Fruit fly (Drosophila melanogaster) whole organism, prepupa: ENCODE measurements around the gene Pdhb.

Experiments
- Blimp-1 ChIP-seq: fragments of 200-800 bp; sonication (Bioruptor generic); optimal IDR thresholded peaks from 3 replicates; lab custom pipeline; 2017; ENCODE audit warnings: missing biosample characterization, missing genetic modification characterization, mild to moderate bottlenecking, moderate library complexity, missing genetic modification reagents
- CG10631 ChIP-seq: fragments of 200-800 bp; sonication (Bioruptor generic); optimal IDR thresholded peaks from 2 replicates; lab custom pipeline; 2016; ENCODE audit warnings: missing biosample characterization, missing genetic modification characterization
- CG10669 ChIP-seq: fragments of 200-800 bp; sonication (Bioruptor generic); optimal IDR thresholded peaks from 3 replicates; lab custom pipeline; 2018; ENCODE audit warnings: missing biosample characterization, mild to moderate bottlenecking, missing genetic modification characterization, moderate library complexity
- CG11294 ChIP-seq: fragments of 200-800 bp; sonication (Bioruptor generic); IDR thresholded peaks from 2 replicates; pipeline ENCODE4 v1.3.6; 2022; ENCODE audit warnings: missing biosample characterization, missing genetic modification characterization
- CG15336 ChIP-seq: fragments of 200-800 bp; sonication (Bioruptor generic); IDR thresholded peaks from 2 replicates; pipeline ENCODE4 v1.3.6; 2022; ENCODE audit warnings: missing biosample characterization, missing genetic modification characterization
- CG16779 ChIP-seq: fragments of 200-800 bp; sonication (Bioruptor generic); optimal IDR thresholded peaks from 3 replicates; lab custom pipeline; 2017; ENCODE audit warnings: missing biosample characterization, mild to moderate bottlenecking, missing genetic modification characterization
- CG3032 ChIP-seq: fragments of 200-800 bp; optimal IDR thresholded peaks from 2 replicates; lab custom pipeline; 2019; ENCODE audit warnings: missing biosample characterization, mild to moderate bottlenecking, missing genetic modification characterization, moderate library complexity
- CG31627 ChIP-seq: fragments of 200-800 bp; sonication (Bioruptor generic); optimal IDR thresholded peaks from 3 replicates; lab custom pipeline; 2016; ENCODE audit warnings: missing biosample characterization, missing genetic modification characterization
- CG32006 ChIP-seq: fragments of 200-800 bp; sonication (Bioruptor generic); optimal IDR thresholded peaks from 3 replicates; lab custom pipeline; 2017; ENCODE audit warnings: missing biosample characterization, mild to moderate bottlenecking, missing genetic modification characterization
- CG34406 ChIP-seq: fragments of 200-800 bp; sonication (Bioruptor generic); optimal IDR thresholded peaks from 3 replicates; lab custom pipeline; 2016; ENCODE audit warnings: missing biosample characterization, missing genetic modification characterization
- CG3919 ChIP-seq: fragments of 200-800 bp; sonication (Bioruptor generic); optimal IDR thresholded peaks from 3 replicates; lab custom pipeline; 2016; ENCODE audit warnings: missing biosample characterization, missing genetic modification characterization
- CG4318 ChIP-seq: fragments of 200-800 bp; sonication (Bioruptor generic); optimal IDR thresholded peaks from 3 replicates; lab custom pipeline; 2017; ENCODE audit warnings: missing biosample characterization, mild to moderate bottlenecking, missing genetic modification characterization
- CG6163 ChIP-seq: fragments of 200-800 bp; sonication (Bioruptor generic); IDR thresholded peaks from 3 replicates; pipeline ENCODE4 v1.3.6; 2022; ENCODE audit warnings: missing biosample characterization, missing genetic modification characterization
- CG6276 ChIP-seq: fragments of 200-800 bp; sonication (Bioruptor generic); optimal IDR thresholded peaks from 2 replicates; lab custom pipeline; 2017; ENCODE audit warnings: missing biosample characterization, mild to moderate bottlenecking, missing genetic modification characterization
- CG6808 ChIP-seq: fragments of 200-800 bp; sonication (Bioruptor generic); optimal IDR thresholded peaks from 3 replicates; lab custom pipeline; 2017; ENCODE audit warnings: missing biosample characterization, missing genetic modification characterization, mild to moderate bottlenecking, moderate library complexity, missing genetic modification reagents
- CG6854 ChIP-seq: fragments of 200-800 bp; sonication (Bioruptor generic); optimal IDR thresholded peaks from 2 replicates; lab custom pipeline; 2017; ENCODE audit warnings: missing biosample characterization, mild to moderate bottlenecking, missing genetic modification characterization
- CG8319 ChIP-seq: fragments of 200-800 bp; sonication (Bioruptor generic); optimal IDR thresholded peaks from 3 replicates; lab custom pipeline; 2016; ENCODE audit warnings: missing biosample characterization, missing genetic modification characterization
- CG9139 ChIP-seq: fragments of 200-800 bp; sonication (Bioruptor generic); optimal IDR thresholded peaks from 3 replicates; lab custom pipeline; 2017; ENCODE audit warnings: missing biosample characterization, mild to moderate bottlenecking, missing genetic modification characterization
- Eip78C ChIP-seq: fragments of 200-800 bp; sonication (Bioruptor generic); peaks from one replicate; lab custom pipeline; 2016; ENCODE audit warnings: missing biosample characterization, missing genetic modification characterization
- Ets96B ChIP-seq: fragments of 200-800 bp; optimal IDR thresholded peaks from 2 replicates; lab custom pipeline; 2019; ENCODE audit warnings: missing biosample characterization, mild to moderate bottlenecking, missing genetic modification characterization, moderate library complexity
- Gug ChIP-seq: fragments of 200-800 bp; sonication (Bioruptor generic); IDR thresholded peaks from 2 replicates; pipeline ENCODE4 v1.3.6; 2022; ENCODE audit warnings: missing biosample characterization, missing genetic modification characterization
- Hr38 ChIP-seq: sonication (Bioruptor generic); optimal IDR thresholded peaks from 2 replicates; lab custom pipeline; 2016; ENCODE audit warnings: missing biosample characterization, missing genetic modification characterization
- Hr39 ChIP-seq: fragments of 200-800 bp; sonication (Bioruptor generic); optimal IDR thresholded peaks from 2 replicates; lab custom pipeline; 2016; ENCODE audit warnings: missing biosample characterization, missing genetic modification characterization
- Hr4 ChIP-seq: fragments of 200-800 bp; sonication (Bioruptor generic); optimal IDR thresholded peaks from 3 replicates; lab custom pipeline; 2016; ENCODE audit warnings: missing biosample characterization, missing genetic modification characterization
- Lpt ChIP-seq: fragments of 200-800 bp; sonication (Bioruptor generic); optimal IDR thresholded peaks from 3 replicates; lab custom pipeline; 2016; ENCODE audit warnings: missing biosample characterization, missing genetic modification characterization
- Met ChIP-seq: fragments of 200-800 bp; sonication (Bioruptor generic); optimal IDR thresholded peaks from 3 replicates; lab custom pipeline; 2016; ENCODE audit warnings: missing biosample characterization, missing genetic modification characterization
- OdsH ChIP-seq: fragments of 200-800 bp; sonication (Bioruptor generic); optimal IDR thresholded peaks from 3 replicates; lab custom pipeline; 2016; ENCODE audit warnings: missing biosample characterization, missing genetic modification characterization
- Sox102F ChIP-seq: fragments of 200-800 bp; sonication (Bioruptor generic); optimal IDR thresholded peaks from 2 replicates; lab custom pipeline; 2016; ENCODE audit warnings: missing biosample characterization, mild to moderate bottlenecking, missing genetic modification characterization
- Sox14 ChIP-seq: fragments of 200-800 bp; sonication (Bioruptor generic); optimal IDR thresholded peaks from 3 replicates; lab custom pipeline; 2016; ENCODE audit warnings: missing biosample characterization, missing genetic modification characterization
- Sox15 ChIP-seq: fragments of 200-800 bp; sonication (Bioruptor generic); optimal IDR thresholded peaks from 3 replicates; lab custom pipeline; 2016; ENCODE audit warnings: missing biosample characterization, missing genetic modification characterization
- achi ChIP-seq: fragments of 200-800 bp; sonication (Bioruptor generic); optimal IDR thresholded peaks from 3 replicates; lab custom pipeline; 2016; ENCODE audit warnings: missing biosample characterization, missing genetic modification characterization
- acj6 ChIP-seq: fragments of 200-800 bp; sonication (Bioruptor generic); optimal IDR thresholded peaks from 3 replicates; lab custom pipeline; 2016; ENCODE audit warnings: missing biosample characterization, missing genetic modification characterization
- cyc ChIP-seq: fragments of 200-800 bp; sonication (Bioruptor generic); optimal IDR thresholded peaks from 3 replicates; lab custom pipeline; 2016; ENCODE audit warnings: missing biosample characterization, missing genetic modification characterization
- dsx ChIP-seq: fragments of 200-800 bp; optimal IDR thresholded peaks from 3 replicates; lab custom pipeline; 2019; ENCODE audit warnings: missing biosample characterization, mild to moderate bottlenecking, missing genetic modification characterization, moderate library complexity; ENCODE audit not compliant: poor library complexity, severe bottlenecking
- eg ChIP-seq: fragments of 200-800 bp; sonication (Bioruptor generic); IDR thresholded peaks from 3 replicates; pipeline ENCODE4 v1.3.6; 2022; ENCODE audit warnings: missing biosample characterization, missing genetic modification characterization
- esn ChIP-seq: fragments of 200-800 bp; sonication (Bioruptor generic); optimal IDR thresholded peaks from 2 replicates; lab custom pipeline; 2016; ENCODE audit warnings: missing biosample characterization, mild to moderate bottlenecking, missing genetic modification characterization, moderate library complexity
- fd59A ChIP-seq: fragments of 200-800 bp; sonication (Bioruptor generic); optimal IDR thresholded peaks from 2 replicates; lab custom pipeline; 2017; ENCODE audit warnings: missing biosample characterization, mild to moderate bottlenecking, missing genetic modification characterization, missing genetic modification reagents
- fd85E ChIP-seq: fragments of 200-800 bp; sonication (Bioruptor generic); optimal IDR thresholded peaks from 3 replicates; lab custom pipeline; 2016; ENCODE audit warnings: missing biosample characterization, missing genetic modification characterization
- lz ChIP-seq: fragments of 200-800 bp; sonication (Bioruptor generic); optimal IDR thresholded peaks from 3 replicates; lab custom pipeline; 2016; ENCODE audit warnings: missing biosample characterization, missing genetic modification characterization
- net ChIP-seq: fragments of 200-800 bp; sonication (Bioruptor generic); optimal IDR thresholded peaks from 3 replicates; lab custom pipeline; 2016; ENCODE audit warnings: missing biosample characterization, missing genetic modification characterization
- salr ChIP-seq, 2 experiments: fragments of 200-800 bp; sonication (Bioruptor generic); optimal IDR thresholded peaks; 3 replicates each; lab custom pipeline; 2016 to 2018; ENCODE audit warnings: missing biosample characterization in 2 of 2, missing genetic modification characterization in 2 of 2, mild to moderate bottlenecking in 1 of 2
- spab ChIP-seq: fragments of 200-800 bp; sonication (Bioruptor generic); optimal IDR thresholded peaks from 2 replicates; lab custom pipeline; 2017; ENCODE audit warnings: missing biosample characterization, mild to moderate bottlenecking, missing genetic modification characterization, missing genetic modification reagents
- ss ChIP-seq, 2 experiments: fragments of 200-800 bp; sonication (Bioruptor generic); optimal IDR thresholded peaks; 2 replicates in 1 of 2; 3 replicates in 1 of 2; lab custom pipeline; 2017 to 2018; ENCODE audit warnings: mild to moderate bottlenecking in 2 of 2, missing biosample characterization in 2 of 2, missing genetic modification characterization in 2 of 2, moderate library complexity in 1 of 2
- svp ChIP-seq: fragments of 200-800 bp; sonication (Bioruptor generic); peaks from one replicate; lab custom pipeline; 2016; ENCODE audit warnings: missing biosample characterization, missing genetic modification characterization
- topi ChIP-seq: fragments of 200-800 bp; sonication (Bioruptor generic); optimal IDR thresholded peaks from 3 replicates; lab custom pipeline; 2016; ENCODE audit warnings: missing biosample characterization, missing genetic modification characterization
- vri ChIP-seq: fragments of 200-800 bp; sonication (Bioruptor generic); optimal IDR thresholded peaks from 3 replicates; lab custom pipeline; 2016; ENCODE audit warnings: missing biosample characterization, mild to moderate bottlenecking, missing genetic modification characterization

Pdhb gene

DNA sequence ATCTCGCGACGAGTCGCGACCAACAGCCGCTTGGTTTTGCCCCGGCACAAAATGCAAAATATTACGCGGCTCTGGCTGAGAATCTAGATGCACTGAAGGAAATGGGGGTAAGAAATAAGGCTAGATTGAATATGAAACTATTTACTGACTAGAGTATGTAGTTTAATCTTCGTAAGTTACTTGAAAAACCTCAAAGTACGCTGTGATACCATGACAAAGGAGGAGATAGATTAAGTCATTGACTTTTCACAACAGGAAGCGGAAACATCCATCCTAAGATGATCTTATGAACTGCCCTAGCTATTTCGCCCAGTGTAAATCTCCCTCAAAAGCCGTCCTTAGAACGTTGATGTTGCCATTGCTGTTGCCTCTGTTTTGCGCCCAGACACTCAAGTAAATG is 18.7 kb upstream of the Pdhb start (continued):
- TF ChIP-seq acj6 (GFP tag; lab: Kevin White, UChicago): peak; percentile 47
- TF ChIP-seq CG10669 (GFP tag; lab: Kevin White, UChicago): peak; percentile 71
- TF ChIP-seq Gug (GFP tag; lab: Robert Waterston, UW): 0 out of 2 replicates have a peak, but pooled peaks have one; percentile 37
- TF ChIP-seq Sox102F: no peak
- TF ChIP-seq CG31627 (GFP tag; lab: Kevin White, UChicago): peak; percentile 6
- peak; percentile 71 for TF ChIP-seq spab
- peak; percentile 39 to 43 for TF ChIP-seq ss (GFP tag; optimal IDR thresholded peaks at IDR 0.05; lab: Kevin White, UChicago)
- TF ChIP-seq CG6808 (GFP tag; lab: Kevin White, UChicago): peak; percentile 72
- peak; percentile 46; the same call in 1 of the 2 replicates for TF ChIP-seq CG11294 (GFP tag; lab: Robert Waterston, UW)
- peak; percentile 47 for TF ChIP-seq CG16779 (tag; lab: Kevin White, UChicago)
- TF ChIP-seq dsx (GFP tag; lab: Kevin White, UChicago): peak; percentile 59
- TF ChIP-seq Hr4 (GFP tag; lab: Kevin White, UChicago): no peak

dm6 chr3R:29095525-29095924 is 17.3 kb upstream of the Pdhb start:
- TF ChIP-seq CG16779 (tag; lab: Kevin White, UChicago): no peak
- TF ChIP-seq acj6 (GFP tag; lab: Kevin White, UChicago): no peak
- TF ChIP-seq CG6854 (GFP tag; lab: Kevin White, UChicago): peak; percentile 5

- TF ChIP-seq CG6276 (no peak), CG6163 (peak; percentile 91), CG3919 (GFP tag; lab: Kevin White, UChicago) (peak; percentile 78), Blimp-1 (GFP tag; lab: Kevin White, UChicago) (peak; percentile 56), CG10631 (GFP tag; lab: Kevin White, UChicago) (peak; percentile 82), CG8319 (GFP tag; lab: Kevin White, UChicago) (no peak), CG3032 (tag; lab: Kevin White, UChicago) (peak; percentile 83), achi (GFP tag; lab: Kevin White, UChicago) (peak; percentile 77), CG15336 (GFP tag; lab: Robert Waterston, UW) (peak; percentile 38), CG32006 (GFP tag; lab: Kevin White, UChicago) (no peak), fd59A (GFP tag; lab: Kevin White, UChicago) (peak; percentile 81), Hr39 (GFP tag; lab: Kevin White, UChicago) (peak; percentile 91), CG9139 (GFP tag; lab: Kevin White, UChicago) (peak; percentile 66), net (GFP tag; lab: Kevin White, UChicago) (peak; percentile 68), OdsH (GFP tag; lab: Kevin White, UChicago) (no peak), CG34406 (GFP tag; lab: Kevin White, UChicago) (peak; percentile 67), Sox14 (GFP tag; lab: Kevin White, UChicago) (peak; percentile 78), Hr38 (no peak), CG4318 (GFP tag; lab: Kevin White, UChicago) (no peak), CG6808 (GFP tag; lab: Kevin White, UChicago) (no peak), eg (GFP tag; lab: Robert Waterston, UW) (0 out of 3 replicates have a peak, but pooled peaks have one; percentile 25), esn (GFP tag; lab: Kevin White, UChicago) (peak; percentile 92), lz (GFP tag; lab: Kevin White, UChicago) (peak; percentile 84), Sox15 (GFP tag; lab: Kevin White, UChicago) (peak; percentile 61), topi (GFP tag; lab: Kevin White, UChicago) (peak; percentile 90), salr (GFP tag; optimal IDR thresholded peaks at IDR 0.05; lab: Kevin White, UChicago) (peak in 1 of 2 experiments; percentile 60), vri (GFP tag; lab: Kevin White, UChicago) (no peak), Ets96B (tag; lab: Kevin White, UChicago) (peak; percentile 86), Lpt (GFP tag; lab: Kevin White, UChicago) (no peak), CG16779 (tag; lab: Kevin White, UChicago) (peak; percentile 53), svp (peak; percentile 96), spab (peak; percentile 83), Eip78C (GFP tag; lab: Kevin White, UChicago) (peak; percentile 96), Sox102F (peak; percentile 89), Met (GFP tag; lab: Kevin White, UChicago) (peak; percentile 91), cyc (GFP tag; lab: Kevin White, UChicago) (peak; percentile 85), fd85E (GFP tag; lab: Kevin White, UChicago) (no peak), dsx (GFP tag; lab: Kevin White, UChicago) (peak; percentile 83), ss (GFP tag; optimal IDR thresholded peaks at IDR 0.05; lab: Kevin White, UChicago) (peak in 1 of 2 experiments; percentile 88), Gug (GFP tag; lab: Robert Waterston, UW) (peak; percentile 37; the same call in 1 of the 2 replicates)
These were observed 16.8 kb upstream of the Pdhb start for dm6 chr3R:29096009-29096443.
